Worm (Caenorhabditis elegans): ENCODE measurements around the gene C05D12.4.

C05D12.4 gene

DNA sequence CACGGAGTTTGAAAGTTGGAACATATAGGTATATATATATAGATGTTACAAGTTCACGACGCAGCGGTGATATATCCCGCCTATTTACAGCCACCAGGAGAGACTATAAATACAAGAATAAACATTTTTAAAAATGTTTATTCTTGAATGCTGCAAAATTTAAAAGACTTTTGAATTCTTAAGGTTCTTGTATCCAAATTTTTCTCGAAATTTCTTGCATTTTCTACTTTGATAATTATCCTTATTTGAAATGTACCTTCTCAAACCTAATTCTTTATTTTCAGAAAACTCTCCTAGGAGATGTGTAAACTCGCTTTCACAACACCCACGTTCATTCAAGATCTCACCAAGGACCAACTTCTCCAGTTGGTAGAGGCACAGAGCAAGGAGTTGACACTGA is at the start of gene C05D12.4:
Gene C05D12.4, plus strand, starts transcription at position 301 of the 400 bp plus-strand sequence.
- TF ChIP-seq tlf-1 (GFP tag; optimal IDR thresholded peaks at IDR 0.05): no peak
- no peak for TF ChIP-seq ztf-28 (GFP tag; IDR thresholded peaks at IDR 0.05)
- no peak for TF ChIP-seq F57A8.1 (GFP tag; optimal IDR thresholded peaks at IDR 0.05)
- TF ChIP-seq ztf-6 (GFP tag; IDR thresholded peaks at IDR 0.05): no peak
- TF ChIP-seq madf-3 (GFP tag; IDR thresholded peaks at IDR 0.05): no peak
- TF ChIP-seq C17E4.6 (GFP tag; IDR thresholded peaks at IDR 0.05): no peak
- TF ChIP-seq lir-1 (GFP tag; conservative IDR thresholded peaks at IDR 0.05): no peak
- no peak for TF ChIP-seq C06A6.2 (GFP tag; conservative IDR thresholded peaks at IDR 0.05)
- no peak for TF ChIP-seq F23B12.7 (tag; optimal IDR thresholded peaks at IDR 0.05; ENCODE audit: insufficient read depth)
- no peak for TF ChIP-seq rec-8 (tag; optimal IDR thresholded peaks at IDR 0.05)
- TF ChIP-seq zfh-2 (GFP tag; conservative IDR thresholded peaks at IDR 0.05): no peak
- TF ChIP-seq athp-1 (tag; optimal IDR thresholded peaks at IDR 0.05): no peak
- no peak for TF ChIP-seq unc-130 (GFP tag; optimal IDR thresholded peaks at IDR 0.05)
- no peak for TF ChIP-seq let-526 (GFP tag; IDR thresholded peaks at IDR 0.05)
- TF ChIP-seq lin-40 (tag; optimal IDR thresholded peaks at IDR 0.05): no peak
- TF ChIP-seq B0261.1 (tag; optimal IDR thresholded peaks at IDR 0.05): no peak
- no peak for TF ChIP-seq lin-54 (GFP tag; optimal IDR thresholded peaks at IDR 0.05)
- no peak for TF ChIP-seq ccch-3 (GFP tag; optimal IDR thresholded peaks at IDR 0.05)
- TF ChIP-seq madf-8 (GFP tag; conservative IDR thresholded peaks at IDR 0.05): no peak

DNA sequence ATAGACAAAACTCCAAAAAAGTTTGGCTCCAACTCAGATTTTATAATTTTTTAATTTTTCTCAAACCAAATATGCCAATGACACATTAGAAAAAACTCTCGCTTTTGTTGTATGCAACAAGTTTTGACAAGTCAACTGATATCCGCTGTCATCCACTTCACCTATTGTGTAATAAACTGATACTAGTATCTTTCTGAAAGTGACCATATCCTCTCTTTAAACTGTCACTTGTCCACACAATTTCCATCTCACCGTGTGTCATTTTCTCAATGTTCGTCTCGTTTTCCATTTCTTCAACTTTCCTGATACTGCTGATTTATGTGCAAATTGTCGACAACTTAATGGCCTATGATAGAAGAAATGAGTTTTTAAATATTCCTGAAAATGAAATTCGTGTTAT is 48.6 kb upstream of the C05D12.4 start, which contains the start of the genes C33B4.5 and C33B4.4:
Gene C33B4.5, plus strand, starts transcription at position 270 of the 400 bp plus-strand sequence.
Gene C33B4.4, minus strand, starts transcription at position 385 of the 400 bp plus-strand sequence.
- no peak for TF ChIP-seq zim-3 (tag; optimal IDR thresholded peaks at IDR 0.05)
- no peak for TF ChIP-seq dpff-1 (tag; optimal IDR thresholded peaks at IDR 0.05)

DNA sequence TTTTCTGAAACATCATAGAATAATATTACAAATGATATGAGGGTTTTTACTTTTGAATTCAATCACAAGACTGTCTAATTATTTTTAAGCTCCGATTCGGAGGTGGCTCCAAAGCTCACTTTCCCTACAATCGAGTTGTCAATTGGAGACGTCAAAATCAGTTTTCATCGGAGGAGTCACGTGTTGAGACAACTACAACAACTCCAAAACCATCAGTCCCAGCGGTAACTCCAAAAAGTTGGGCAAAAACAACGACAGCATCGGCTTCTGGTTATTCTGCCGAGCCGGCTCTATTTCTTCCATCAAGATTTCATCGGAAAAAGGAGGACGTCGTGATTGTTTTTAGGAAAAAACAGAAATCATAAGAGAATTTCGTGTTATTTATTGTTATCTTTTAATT is 47.6 kb upstream of the C05D12.4 start:
- TF ChIP-seq akir-1 (GFP tag; optimal IDR thresholded peaks at IDR 0.05) (no peak), F10E7.11 (tag; optimal IDR thresholded peaks at IDR 0.05) (no peak), ets-4 (GFP tag; optimal IDR thresholded peaks at IDR 0.05) (no peak), mxl-1 (tag; optimal IDR thresholded peaks at IDR 0.05) (no peak), lsy-27 (tag; optimal IDR thresholded peaks at IDR 0.05; ENCODE audit: borderline replicate concordance, insufficient read depth) (no peak), aptf-2 (GFP tag; conservative IDR thresholded peaks at IDR 0.05) (no peak), C06A6.2 (GFP tag; conservative IDR thresholded peaks at IDR 0.05) (no peak), ceh-40 (GFP tag; IDR thresholded peaks at IDR 0.05) (no peak), hlh-12 (tag; optimal IDR thresholded peaks at IDR 0.05) (no peak), unc-130 (GFP tag; optimal IDR thresholded peaks at IDR 0.05) (no peak), snpc-4 (GFP tag; optimal IDR thresholded peaks at IDR 0.05) (no peak), snpc-4 (tag; optimal IDR thresholded peaks at IDR 0.05) (no peak), F33H1.4 (GFP tag; IDR thresholded peaks at IDR 0.05) (no peak), F57A8.1 (GFP tag; optimal IDR thresholded peaks at IDR 0.05) (no peak), cebp-1 (GFP tag; IDR thresholded peaks at IDR 0.05) (no peak), cebp-1 (tag; optimal IDR thresholded peaks at IDR 0.05) (no peak), attf-3 (GFP tag; conservative IDR thresholded peaks at IDR 0.05) (no peak), madf-10 (tag; optimal IDR thresholded peaks at IDR 0.05) (no peak), somi-1 (GFP tag; optimal IDR thresholded peaks at IDR 0.05) (no peak), hrde-1 (tag; optimal IDR thresholded peaks at IDR 0.05; ENCODE audit: borderline replicate concordance) (no peak), mes-4 (tag; optimal IDR thresholded peaks at IDR 0.05) (no peak)

Measured in whole organism, young adult.